Worm (Caenorhabditis elegans) whole organism, L4 larva: ENCODE measurements around the gene T14G8.2.
A peak's percentile ranks its signal among the peaks of the same experiment; 100 is the strongest.

Experiments used
- F49E8.2 ChIP-seq: sonication (generic microtip); optimal IDR thresholded peaks from 2 replicates; lab custom pipeline; 2016; ENCODE audit warnings: missing compliant biosample characterization, mild to moderate bottlenecking, missing genetic modification characterization, borderline replicate concordance
- aha-1 ChIP-seq: fragments of 150-350 bp; peaks from one replicate; lab custom pipeline; 2014; ENCODE audit warnings: missing biosample characterization, missing genetic modification characterization
- arid-1 ChIP-seq: fragments of 200-800 bp; sonication (Bioruptor generic); conservative IDR thresholded peaks from 2 replicates; pipeline ENCODE4 v1.3.6; 2022; ENCODE audit warnings: missing genetic modification reagents, missing genetic modification characterization, missing compliant biosample characterization
- ctbp-1 ChIP-seq: fragments of 200-800 bp; sonication (Bioruptor generic); IDR thresholded peaks from 2 replicates; pipeline ENCODE4 v1.3.6; 2022; ENCODE audit warnings: missing genetic modification reagents, missing genetic modification characterization, missing compliant biosample characterization
- daf-16 ChIP-seq, 3 experiments: sonication (generic microtip); optimal IDR thresholded peaks; 2 replicates each; lab custom pipeline; 2016 to 2017; ENCODE audit warnings: missing genetic modification characterization in 3 of 3, missing genetic modification reagents in 3 of 3, mild to moderate bottlenecking in 2 of 3, missing compliant biosample characterization in 2 of 3, missing biosample characterization in 1 of 3, moderate library complexity in 1 of 3
- daf-8 ChIP-seq: fragments of 200-800 bp; sonication (Bioruptor generic); IDR thresholded peaks from 2 replicates; pipeline ENCODE4 v1.3.6; 2022; ENCODE audit warnings: missing genetic modification characterization, missing compliant biosample characterization
- dmd-8 ChIP-seq: fragments of 200-800 bp; sonication (Bioruptor generic); IDR thresholded peaks from 2 replicates; pipeline ENCODE4 v1.3.6; 2022; ENCODE audit warnings: missing genetic modification characterization, missing compliant biosample characterization
- duxl-1 ChIP-seq: sonication (generic microtip); optimal IDR thresholded peaks from 2 replicates; lab custom pipeline; 2016; ENCODE audit warnings: mild to moderate bottlenecking, missing genetic modification characterization, moderate library complexity, missing compliant biosample characterization; ENCODE audit not compliant: poor library complexity
- hlh-11 ChIP-seq: fragments of 200-800 bp; sonication (Bioruptor generic); optimal IDR thresholded peaks from 2 replicates; lab custom pipeline; 2018; ENCODE audit warnings: mild to moderate bottlenecking, missing genetic modification characterization, missing compliant biosample characterization
- lin-15B ChIP-seq: fragments of 150-350 bp; sonication (generic microtip); optimal IDR thresholded peaks from 3 replicates; lab custom pipeline; 2014; ENCODE audit warnings: missing biosample characterization, missing genetic modification characterization
- madf-9 ChIP-seq: fragments of 200-800 bp; sonication (Bioruptor generic); conservative IDR thresholded peaks from 2 replicates; pipeline ENCODE4 v1.3.6; 2022; ENCODE audit warnings: missing genetic modification reagents, missing genetic modification characterization, missing compliant biosample characterization
- nhr-102 ChIP-seq: sonication (generic microtip); optimal IDR thresholded peaks from 2 replicates; lab custom pipeline; 2016; ENCODE audit warnings: mild to moderate bottlenecking, missing genetic modification characterization, moderate library complexity, missing compliant biosample characterization
- nhr-28 ChIP-seq: fragments of 150-350 bp; optimal IDR thresholded peaks from 2 replicates; lab custom pipeline; 2014; ENCODE audit warnings: missing biosample characterization, missing genetic modification characterization
- php-3 ChIP-seq: fragments of 200-800 bp; sonication (Bioruptor generic); IDR thresholded peaks from 2 replicates; pipeline ENCODE4 v1.3.6; 2022; ENCODE audit warnings: missing genetic modification reagents, missing genetic modification characterization, missing compliant biosample characterization
- pqm-1 ChIP-seq: sonication (generic microtip); optimal IDR thresholded peaks from 2 replicates; lab custom pipeline; 2017; ENCODE audit warnings: missing biosample characterization, missing genetic modification characterization
- saeg-2 ChIP-seq: fragments of 200-800 bp; sonication (Bioruptor generic); IDR thresholded peaks from 2 replicates; pipeline ENCODE4 v1.3.6; 2022; ENCODE audit warnings: missing genetic modification reagents, missing genetic modification characterization, missing compliant biosample characterization
- set-16 ChIP-seq: fragments of 200-800 bp; sonication (Bioruptor generic); IDR thresholded peaks from 2 replicates; pipeline ENCODE4 v1.3.6; 2022; ENCODE audit warnings: missing genetic modification reagents, missing genetic modification characterization, missing compliant biosample characterization
- snpc-1.2 ChIP-seq: fragments of 200-800 bp; sonication (Bioruptor generic); IDR thresholded peaks from 2 replicates; pipeline ENCODE4 v1.3.6; 2022; ENCODE audit warnings: missing genetic modification reagents, missing genetic modification characterization, missing compliant biosample characterization
- spr-1 ChIP-seq: sonication (generic microtip); optimal IDR thresholded peaks from 2 replicates; lab custom pipeline; 2016; ENCODE audit warnings: mild to moderate bottlenecking, missing genetic modification characterization, missing compliant biosample characterization
- spr-3 ChIP-seq: fragments of 200-800 bp; sonication (Bioruptor generic); optimal IDR thresholded peaks from 2 replicates; lab custom pipeline; 2018; ENCODE audit warnings: mild to moderate bottlenecking, missing genetic modification characterization, missing compliant biosample characterization
- tra-1 ChIP-seq: fragments of 200-800 bp; sonication (Bioruptor generic); IDR thresholded peaks from 2 replicates; pipeline ENCODE4 v1.3.6; 2022; ENCODE audit warnings: missing genetic modification reagents, missing genetic modification characterization, missing compliant biosample characterization
- unc-130 ChIP-seq: sonication (generic microtip); optimal IDR thresholded peaks from 2 replicates; lab custom pipeline; 2016; ENCODE audit warnings: missing genetic modification reagents, missing genetic modification characterization, missing compliant biosample characterization
- unc-62 ChIP-seq, 3 experiments: fragments of 150-350 bp in 1 of 3; sonication (generic microtip); optimal IDR thresholded peaks in 2 of 3; peaks in 1 of 3; 1 replicate in 1 of 3; 2 replicates in 2 of 3; lab custom pipeline; 2014 to 2017; ENCODE audit warnings: missing biosample characterization in 3 of 3, missing genetic modification characterization in 3 of 3, missing genetic modification reagents in 3 of 3, missing genotype in 1 of 3
- vab-7 ChIP-seq: fragments of 200-800 bp; sonication (Bioruptor generic); IDR thresholded peaks from 2 replicates; pipeline ENCODE4 v1.3.6; 2022; ENCODE audit warnings: missing genetic modification reagents, missing genetic modification characterization, missing compliant biosample characterization
- ztf-11 ChIP-seq: fragments of 150-350 bp; optimal IDR thresholded peaks from 2 replicates; lab custom pipeline; 2014; ENCODE audit warnings: missing biosample characterization, missing genetic modification characterization

The T14G8.2 gene

DNA sequence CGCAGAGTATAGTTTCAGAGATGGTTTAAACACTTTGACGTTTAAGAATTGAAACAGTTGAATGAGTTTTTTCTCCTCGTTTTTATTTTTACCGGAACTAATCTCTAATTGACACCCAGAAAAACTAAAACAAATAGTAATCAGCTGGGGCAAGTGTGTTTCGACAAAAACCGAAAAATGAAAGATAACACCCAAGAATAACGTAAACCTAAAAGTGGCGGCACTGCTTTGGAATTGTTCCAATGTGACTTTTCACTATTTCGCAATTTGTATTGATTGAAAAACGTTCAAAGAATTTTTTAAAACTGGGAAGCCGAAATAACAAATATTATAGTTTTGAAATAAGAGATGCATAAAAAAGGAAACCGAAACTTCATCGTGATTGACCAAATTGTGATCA lies 39.0 kb upstream of the T14G8.2 start (continued):
- no peak for TF ChIP-seq spr-3 (GFP tag; lab: Kevin White, UChicago)

DNA sequence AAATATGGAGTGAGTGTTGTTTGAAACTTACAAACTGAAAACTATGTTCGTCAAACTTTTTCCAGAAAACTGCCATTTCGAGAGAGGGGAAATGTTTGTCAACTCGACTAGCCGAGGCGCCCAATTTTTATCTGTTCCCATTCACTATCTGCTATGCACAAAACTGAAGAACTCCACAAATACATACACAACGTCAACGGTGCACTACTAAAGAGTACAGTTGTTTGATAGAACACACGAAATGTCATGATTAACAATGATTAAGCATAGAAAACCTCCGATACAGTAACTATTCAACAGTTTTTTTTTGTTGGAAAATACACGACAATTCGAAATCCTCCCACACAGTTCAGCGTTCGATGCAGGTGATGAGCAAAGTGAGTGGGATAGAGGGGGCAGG lies 38.3 kb upstream of the T14G8.2 start:
- TF ChIP-seq daf-16 (GFP tag; optimal IDR thresholded peaks at IDR 0.05; lab: Kevin White, UChicago), result no peak
- peak; percentile 75 for TF ChIP-seq daf-16 (tag; optimal IDR thresholded peaks at IDR 0.05; lab: Kevin White, UChicago)
- no peak for TF ChIP-seq madf-9
- TF ChIP-seq nhr-28, result peak; percentile 62
- TF ChIP-seq saeg-2 (GFP tag; lab: Robert Waterston, UW), result no peak
- peak; percentile 32 for TF ChIP-seq pqm-1 (tag; lab: Kevin White, UChicago)
- TF ChIP-seq, all 104 proteins: peak for 3

DNA sequence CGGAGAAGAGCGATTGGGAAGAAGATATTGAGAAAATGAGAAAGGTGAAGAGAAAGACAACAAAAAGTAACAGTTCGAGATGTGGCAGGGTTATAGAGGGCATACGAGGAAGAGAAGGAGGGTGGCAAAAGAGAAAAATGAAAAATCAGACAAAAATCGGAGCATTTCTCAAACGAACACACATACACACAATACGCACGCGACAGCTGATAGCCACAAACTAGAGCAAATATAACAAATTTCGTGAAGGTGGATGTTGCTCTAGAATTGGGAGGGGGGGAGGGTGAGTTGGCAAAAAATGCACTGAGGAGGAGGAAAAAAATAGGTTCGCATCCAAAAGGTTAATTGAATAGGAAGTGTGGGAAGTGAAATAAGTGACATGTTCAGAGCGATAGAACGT lies 32.6 kb upstream of the T14G8.2 start:
- peak; percentile 6 for TF ChIP-seq nhr-28
- TF ChIP-seq nhr-102 (tag; lab: Kevin White, UChicago), result no peak
- TF ChIP-seq unc-62 (GFP tag; optimal IDR thresholded peaks at IDR 0.05 in 1 of 2; lab: Kevin White, UChicago), result peak in 1 of 2 experiments; percentile 39
- TF ChIP-seq unc-62 (tag; optimal IDR thresholded peaks at IDR 0.05; lab: Kevin White, UChicago), result no peak
- no peak for TF ChIP-seq vab-7 (GFP tag; lab: Robert Waterston, UW)
- TF ChIP-seq, all 104 proteins: peak for 2

DNA sequence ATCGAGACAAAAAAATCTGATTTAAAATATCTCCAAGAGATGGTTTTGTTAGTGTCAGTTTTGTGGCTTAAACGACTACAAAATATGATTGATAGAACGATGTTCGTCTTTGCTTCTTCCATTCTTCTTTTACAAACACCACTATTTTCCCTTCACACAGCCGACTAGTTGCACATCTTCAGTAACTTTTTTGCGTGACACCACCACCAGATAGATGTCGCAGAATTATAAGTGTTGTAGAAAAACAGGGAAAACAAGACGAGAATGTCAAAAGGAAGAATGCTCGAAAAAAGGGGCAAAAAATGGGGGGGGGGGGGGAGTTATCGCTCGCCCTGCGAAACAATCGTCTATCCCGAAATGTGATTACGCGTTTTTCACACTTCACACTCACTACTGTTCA lies 31.0 kb upstream of the T14G8.2 start:
- TF ChIP-seq snpc-1.2 (GFP tag; lab: Robert Waterston, UW) (no peak), unc-62 (GFP tag; optimal IDR thresholded peaks at IDR 0.05 in 1 of 2; lab: Kevin White, UChicago) (peak in 1 of 2 experiments; percentile 97), unc-62 (tag; optimal IDR thresholded peaks at IDR 0.05; lab: Kevin White, UChicago) (no peak)
- TF ChIP-seq, all 104 proteins: peak for 1

DNA sequence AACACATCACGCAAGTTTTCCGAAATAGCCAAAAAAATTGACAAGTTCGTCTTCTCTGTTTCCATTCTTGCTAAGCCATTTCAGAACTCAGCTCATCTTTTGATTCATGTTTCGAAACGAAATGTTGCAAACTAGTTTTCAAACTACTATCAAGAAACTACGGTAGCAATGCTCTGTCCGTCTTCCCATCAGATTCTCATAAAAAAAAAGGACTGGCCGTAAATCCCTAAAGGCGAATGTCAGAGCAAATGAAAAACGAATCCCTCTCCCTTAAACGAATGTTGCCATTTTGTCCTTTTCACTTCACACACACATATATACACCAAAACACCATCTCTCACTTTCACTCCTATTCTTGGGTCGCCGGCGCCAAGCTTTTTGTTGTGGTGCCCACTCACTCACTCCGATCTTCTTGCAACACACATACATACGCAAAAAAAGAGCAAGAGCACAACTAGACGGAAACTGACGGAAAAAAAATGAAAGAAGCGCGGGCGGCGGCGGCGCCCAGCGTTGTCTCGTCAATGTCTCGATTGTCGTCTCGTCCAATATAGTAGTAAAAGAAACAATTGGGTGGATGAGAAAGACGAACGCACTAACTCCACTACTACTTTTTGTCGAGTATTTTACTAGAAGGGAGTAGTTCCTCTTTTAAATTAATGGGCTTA lies 29.9 kb upstream of the T14G8.2 start:
- TF ChIP-seq tra-1 (GFP tag; lab: Robert Waterston, UW) (no peak), F49E8.2 (tag; lab: Kevin White, UChicago) (no peak), unc-62 (GFP tag; optimal IDR thresholded peaks at IDR 0.05 in 1 of 2; lab: Kevin White, UChicago) (peak in 1 of 2 experiments; percentile 97), unc-62 (tag; optimal IDR thresholded peaks at IDR 0.05; lab: Kevin White, UChicago) (no peak), aha-1 (peak; percentile 52)

DNA sequence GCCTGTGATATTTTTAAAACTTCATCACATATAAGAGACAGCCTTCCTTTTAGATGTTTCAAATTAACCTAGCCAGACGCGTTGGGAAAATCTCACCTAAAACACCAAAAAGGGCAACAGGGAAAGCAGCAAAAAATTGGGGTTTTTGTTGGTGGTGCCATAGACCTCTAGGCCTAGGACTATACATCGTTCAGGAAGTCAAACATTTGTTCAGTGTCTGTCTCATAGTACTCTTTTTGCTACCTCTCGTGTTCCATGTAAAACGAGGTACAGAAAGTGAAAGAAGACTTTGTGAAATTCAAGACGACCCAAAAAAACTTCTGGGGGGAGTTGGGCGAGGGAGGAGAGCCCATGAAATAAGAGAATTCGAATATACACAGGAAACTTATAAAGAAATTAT lies 28.7 kb upstream of the T14G8.2 start:
- TF ChIP-seq unc-62 (GFP tag; optimal IDR thresholded peaks at IDR 0.05 in 1 of 2; lab: Kevin White, UChicago), result peak in 1 of 2 experiments; percentile 97
- no peak for TF ChIP-seq unc-62 (tag; optimal IDR thresholded peaks at IDR 0.05; lab: Kevin White, UChicago)
- no peak for TF ChIP-seq unc-130

DNA sequence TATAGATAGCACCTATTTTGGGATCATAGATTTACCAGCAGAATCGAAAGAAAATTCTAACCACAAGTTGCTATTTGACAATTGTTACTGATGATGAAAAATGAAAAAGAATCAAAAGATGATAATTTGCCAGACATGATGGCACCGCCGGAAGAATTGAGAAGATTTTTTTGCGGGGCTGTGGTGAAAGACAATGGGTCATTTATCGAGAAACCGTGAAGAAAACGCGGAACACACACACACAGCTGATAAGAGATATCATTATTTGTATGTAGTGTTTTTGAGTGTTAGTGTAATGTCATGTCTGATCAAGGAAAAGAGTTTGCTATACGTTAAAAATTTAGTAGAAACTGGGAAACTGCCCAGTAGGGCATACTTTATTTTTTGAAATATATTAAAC lies 23.0 kb upstream of the T14G8.2 start:
- peak; percentile 37 for TF ChIP-seq hlh-11 (tag; lab: Kevin White, UChicago)
- no peak for TF ChIP-seq spr-1 (tag; lab: Kevin White, UChicago)
- no peak for TF ChIP-seq ztf-11
- no peak for TF ChIP-seq duxl-1 (tag; lab: Kevin White, UChicago)
- TF ChIP-seq daf-8 (GFP tag; lab: Robert Waterston, UW), result no peak
- TF ChIP-seq nhr-28, result peak; percentile 53

DNA sequence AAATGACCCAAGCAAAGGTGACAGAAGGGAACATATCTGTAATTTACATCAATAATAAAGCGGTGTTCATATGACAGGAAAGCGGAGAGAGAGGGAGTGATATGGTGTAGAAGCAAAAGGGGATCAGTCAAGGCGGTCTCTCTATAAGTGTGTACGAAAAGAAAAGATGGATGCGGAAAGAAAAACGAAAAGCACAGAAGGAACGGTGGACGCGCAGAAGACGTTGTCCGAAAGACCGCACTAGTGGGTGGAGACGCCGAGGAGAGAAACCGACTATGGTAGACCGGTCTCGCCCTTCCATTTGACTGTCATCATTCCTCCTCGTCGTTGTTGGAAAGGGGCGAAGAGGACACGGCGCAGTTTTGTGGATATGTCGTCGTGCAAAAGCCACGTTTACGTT lies 14.8 kb upstream of the T14G8.2 start, which contains the start of gene C52G5.2:
C52G5.2 (plus strand) TSS at position 301 of the 400 bp plus-strand sequence.
- TF ChIP-seq arid-1 (GFP tag; lab: Robert Waterston, UW), result no peak
- no peak for TF ChIP-seq ctbp-1 (GFP tag; lab: Robert Waterston, UW)
- TF ChIP-seq lin-15B (tag; lab: Kevin White, UChicago), result no peak
- 0 out of 2 replicates have a peak, but pooled peaks have one; percentile 7 for TF ChIP-seq set-16 (GFP tag; lab: Robert Waterston, UW)
- TF ChIP-seq dmd-8 (GFP tag; lab: Robert Waterston, UW), result no peak
- TF ChIP-seq php-3, result no peak
